Fruit fly (Drosophila melanogaster) whole organism, wandering third instar larva: ENCODE measurements around the gene Spc105R.

Source experiments
- Abd-B ChIP-seq: fragments of >200 bp; optimal IDR thresholded peaks from 2 replicates; lab custom pipeline; 2017; ENCODE audit warnings: missing biosample characterization, missing genetic modification characterization
- CG32264 ChIP-seq: fragments of 200-800 bp; sonication (Bioruptor generic); optimal IDR thresholded peaks from 2 replicates; lab custom pipeline; 2016; ENCODE audit warnings: missing biosample characterization, missing genetic modification characterization
- CG9705 ChIP-seq: fragments of 200-800 bp; sonication (Bioruptor generic); optimal IDR thresholded peaks from 2 replicates; lab custom pipeline; 2018; ENCODE audit warnings: missing biosample characterization, mild to moderate bottlenecking, missing genetic modification characterization
- CrebA ChIP-seq: fragments of 200-800 bp; sonication (Bioruptor generic); optimal IDR thresholded peaks from 2 replicates; lab custom pipeline; 2016; ENCODE audit warnings: missing biosample characterization, mild to moderate bottlenecking, missing genetic modification characterization, borderline replicate concordance
- Dfd ChIP-seq: fragments of >200 bp; optimal IDR thresholded peaks from 2 replicates; lab custom pipeline; 2017; ENCODE audit warnings: missing biosample characterization, missing genetic modification characterization
- Dif ChIP-seq: fragments of 200-275, 200-300 bp; sonication (Bioruptor generic); optimal IDR thresholded peaks from 2 replicates; lab custom pipeline; 2018; ENCODE audit warnings: missing biosample characterization, missing genetic modification characterization; ENCODE audit not compliant: partially characterized antibody
- GATAd ChIP-seq: sonication (Bioruptor generic); optimal IDR thresholded peaks from 2 replicates; lab custom pipeline; 2016; ENCODE audit warnings: missing biosample characterization, missing genetic modification characterization
- HLH106 ChIP-seq: fragments of 200-800 bp; optimal IDR thresholded peaks from 3 replicates; lab custom pipeline; 2019; ENCODE audit warnings: missing biosample characterization, mild to moderate bottlenecking, missing genetic modification characterization, moderate library complexity
- Hnf4 ChIP-seq: fragments of 200-800 bp; sonication (Bioruptor generic); optimal IDR thresholded peaks from 2 replicates; lab custom pipeline; 2016; ENCODE audit warnings: missing biosample characterization, mild to moderate bottlenecking, missing genetic modification characterization
- Hr78 ChIP-seq: fragments of >200 bp; optimal IDR thresholded peaks from 2 replicates; lab custom pipeline; 2017; ENCODE audit warnings: missing biosample characterization, missing genetic modification characterization
- Hr83 ChIP-seq: fragments of 200-300 bp; sonication (Bioruptor generic); optimal IDR thresholded peaks from 2 replicates; lab custom pipeline; 2016; ENCODE audit warnings: missing biosample characterization, mild to moderate bottlenecking, missing genetic modification characterization, moderate library complexity; ENCODE audit not compliant: poor library complexity, severe bottlenecking
- Jra ChIP-seq: sonication (Bioruptor generic); optimal IDR thresholded peaks from 2 replicates; lab custom pipeline; 2016; ENCODE audit warnings: missing biosample characterization, missing genetic modification characterization
- Mio ChIP-seq: sonication (Bioruptor generic); optimal IDR thresholded peaks from 2 replicates; lab custom pipeline; 2016; ENCODE audit warnings: missing biosample characterization, missing genetic modification characterization
- Myc ChIP-seq: fragments of >200 bp; optimal IDR thresholded peaks from 2 replicates; lab custom pipeline; 2017
- N ChIP-seq: fragments of >200 bp; optimal IDR thresholded peaks from 2 replicates; lab custom pipeline; 2018; ENCODE audit warnings: missing biosample characterization, missing external identifiers, missing genetic modification characterization
- OdsH ChIP-seq: fragments of 200-800 bp; sonication (Bioruptor generic); optimal IDR thresholded peaks from 2 replicates; lab custom pipeline; 2016; ENCODE audit warnings: missing biosample characterization, mild to moderate bottlenecking, missing genetic modification characterization
- Rel ChIP-seq, 2 experiments: fragments of 200-800 bp; sonication (Bioruptor generic) in 1 of 2; optimal IDR thresholded peaks; 2 replicates in 1 of 2; 3 replicates in 1 of 2; lab custom pipeline; 2016 to 2019; ENCODE audit warnings: mild to moderate bottlenecking in 2 of 2, missing biosample characterization in 2 of 2, missing genetic modification characterization in 2 of 2, moderate library complexity in 1 of 2
- Sp1 ChIP-seq: fragments of 200-800 bp; sonication (Bioruptor generic); optimal IDR thresholded peaks from 3 replicates; lab custom pipeline; 2019; ENCODE audit warnings: missing biosample characterization, mild to moderate bottlenecking, missing genetic modification characterization, moderate library complexity
- Vsx2 ChIP-seq: fragments of 200-300, 225-300 bp; sonication (Bioruptor generic); optimal IDR thresholded peaks from 2 replicates; lab custom pipeline; 2018; ENCODE audit warnings: missing biosample characterization, missing genetic modification characterization; ENCODE audit not compliant: partially characterized antibody
- br ChIP-seq: fragments of 200-800 bp; sonication (Bioruptor generic); optimal IDR thresholded peaks from 2 replicates; lab custom pipeline; 2016; ENCODE audit warnings: missing biosample characterization, missing genetic modification characterization
- brk ChIP-seq: fragments of 200-800 bp; sonication (Bioruptor generic); optimal IDR thresholded peaks from 2 replicates; lab custom pipeline; 2016; ENCODE audit warnings: missing biosample characterization, mild to moderate bottlenecking, missing genetic modification characterization
- dl ChIP-seq, 2 experiments: fragments of 175-275, 200-275 bp in 1 of 2; fragments of 200-275 bp in 1 of 2; sonication (Bioruptor generic); optimal IDR thresholded peaks; lab custom pipeline; 2018; ENCODE audit warnings: mild to moderate bottlenecking in 2 of 2, missing biosample characterization in 2 of 2, missing genetic modification characterization in 2 of 2, moderate library complexity in 2 of 2; ENCODE audit not compliant: partially characterized antibody in 2 of 2, insufficient read depth in 1 of 2
- dmrt93B ChIP-seq: fragments of 200-800 bp; sonication (Bioruptor generic); optimal IDR thresholded peaks from 2 replicates; lab custom pipeline; 2018; ENCODE audit warnings: missing biosample characterization, mild to moderate bottlenecking, missing genetic modification characterization
- dsf ChIP-seq: sonication (Bioruptor generic); optimal IDR thresholded peaks from 2 replicates; lab custom pipeline; 2016; ENCODE audit warnings: missing biosample characterization, missing genetic modification characterization, borderline replicate concordance
- ey ChIP-seq: fragments of 200-800 bp; sonication (Bioruptor generic); optimal IDR thresholded peaks from 2 replicates; lab custom pipeline; 2016; ENCODE audit warnings: missing biosample characterization, missing genetic modification characterization
- foxo ChIP-seq, 2 experiments: fragments of 200-800 bp; sonication (Bioruptor generic); optimal IDR thresholded peaks; 2 replicates in 1 of 2; 3 replicates in 1 of 2; lab custom pipeline; 2016 to 2017; ENCODE audit warnings: missing biosample characterization in 2 of 2, missing genetic modification characterization in 2 of 2
- fru ChIP-seq: fragments of 200-800 bp; sonication (Bioruptor generic); optimal IDR thresholded peaks from 3 replicates; lab custom pipeline; 2016; ENCODE audit warnings: missing biosample characterization, mild to moderate bottlenecking, missing genetic modification characterization
- h ChIP-seq: fragments of 200-800 bp; sonication (Bioruptor generic); optimal IDR thresholded peaks from 3 replicates; lab custom pipeline; 2016; ENCODE audit warnings: missing biosample characterization, mild to moderate bottlenecking, missing genetic modification characterization
- jim ChIP-seq: fragments of 175-275, 200-325 bp; sonication (Bioruptor generic); optimal IDR thresholded peaks from 2 replicates; lab custom pipeline; 2016; ENCODE audit warnings: missing biosample characterization, mild to moderate bottlenecking, missing genetic modification characterization
- lola ChIP-seq: fragments of >200 bp; optimal IDR thresholded peaks from 2 replicates; lab custom pipeline; 2017; ENCODE audit warnings: missing biosample characterization, missing genetic modification characterization
- pan ChIP-seq: fragments of >200 bp; optimal IDR thresholded peaks from 2 replicates; lab custom pipeline; 2017
- psq ChIP-seq: fragments of 200-800 bp; sonication (Bioruptor generic); optimal IDR thresholded peaks from 3 replicates; lab custom pipeline; 2017; ENCODE audit warnings: missing biosample characterization, mild to moderate bottlenecking, missing genetic modification characterization, moderate library complexity
- rgr ChIP-seq: fragments of 200-800 bp; sonication (Bioruptor generic); optimal IDR thresholded peaks from 3 replicates; lab custom pipeline; 2016; ENCODE audit warnings: missing biosample characterization, mild to moderate bottlenecking, missing genetic modification characterization
- sage ChIP-seq: fragments of 200-800 bp; sonication (Bioruptor generic); optimal IDR thresholded peaks from 2 replicates; lab custom pipeline; 2016; ENCODE audit warnings: missing biosample characterization, mild to moderate bottlenecking, missing genetic modification characterization
- sv ChIP-seq: fragments of 200-800 bp; sonication (Bioruptor generic); optimal IDR thresholded peaks from 3 replicates; lab custom pipeline; 2016; ENCODE audit warnings: missing biosample characterization, missing genetic modification characterization
- tai ChIP-seq: sonication (Bioruptor generic); optimal IDR thresholded peaks from 2 replicates; lab custom pipeline; 2016; ENCODE audit warnings: missing biosample characterization, missing genetic modification characterization
- usp ChIP-seq: fragments of >200 bp; optimal IDR thresholded peaks from 2 replicates; lab custom pipeline; 2017; ENCODE audit warnings: missing biosample characterization, missing genetic modification characterization
- woc ChIP-seq: sonication (Bioruptor generic); optimal IDR thresholded peaks from 2 replicates; lab custom pipeline; 2016; ENCODE audit warnings: missing biosample characterization, mild to moderate bottlenecking, missing genetic modification characterization

The Spc105R gene

DNA sequence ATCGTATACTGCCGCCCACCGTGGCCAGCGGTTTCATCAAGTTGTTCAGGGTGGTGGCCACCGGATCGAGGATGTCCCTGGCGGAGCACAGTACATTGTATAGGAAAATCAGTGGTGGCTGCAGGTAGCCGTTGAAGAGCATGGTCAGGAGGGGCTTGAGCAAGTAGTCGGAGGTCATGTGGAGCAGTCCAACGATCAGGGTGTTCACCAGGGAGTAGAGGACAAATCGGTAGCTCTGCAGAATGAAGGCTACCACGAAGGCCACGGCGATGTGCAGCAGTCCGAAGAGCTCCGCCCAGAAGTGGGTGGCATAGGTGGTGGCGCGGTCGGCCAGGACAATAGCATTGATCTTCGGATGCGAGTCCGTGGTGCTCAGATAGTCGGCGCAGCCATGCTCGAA, 2.8 kb upstream of the Spc105R start:
- TF ChIP-seq foxo (GFP tag; optimal IDR thresholded peaks at IDR 0.05; lab: Kevin White, UChicago) (no peak), psq (GFP tag; lab: Kevin White, UChicago) (no peak), OdsH (no peak), Dif (GFP tag; lab: Kevin White, UChicago) (no peak), CrebA (GFP tag; lab: Kevin White, UChicago) (no peak), dmrt93B (GFP tag; lab: Kevin White, UChicago) (no peak), Vsx2 (GFP tag; lab: Kevin White, UChicago) (no peak), usp (GFP tag; lab: Kevin White, UChicago) (no peak), HLH106 (tag; lab: Kevin White, UChicago) (no peak), pan (lab: Kevin White, UChicago) (no peak), dsf (GFP tag; lab: Kevin White, UChicago) (no peak)

DNA sequence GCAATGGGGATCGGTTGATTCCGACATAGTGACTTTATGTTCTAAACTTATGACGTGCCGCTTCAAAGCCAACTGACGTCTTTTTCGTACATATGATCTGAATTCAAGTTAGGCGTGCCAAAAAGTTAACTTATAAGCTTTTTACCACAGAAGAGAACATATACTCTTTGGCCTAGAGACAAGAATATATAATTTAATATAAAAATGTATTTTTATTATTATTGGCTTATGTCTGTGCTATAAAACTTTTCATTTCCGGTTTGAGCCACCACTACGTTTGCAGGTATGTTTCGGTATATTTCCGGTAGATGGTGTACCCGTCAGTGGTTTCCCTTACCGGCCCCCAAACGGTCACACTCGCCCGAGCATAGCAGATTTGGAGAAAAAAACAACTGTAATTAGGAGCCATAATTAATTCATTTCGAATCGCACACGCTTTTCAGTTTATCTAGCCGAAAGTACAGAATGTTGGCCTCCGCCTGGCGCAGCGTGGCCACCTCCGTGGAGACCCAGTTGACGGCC, 1.8 kb upstream of the Spc105R start, which contains the start of the genes CG3698 and tzn:
CG3698 (minus strand) TSS at position 51 of the 522 bp plus-strand sequence.
tzn (plus strand) TSS at position 321 of the 522 bp plus-strand sequence.
- no peak for TF ChIP-seq pan (lab: Kevin White, UChicago)
- peak; percentile 94 for TF ChIP-seq rgr
- TF ChIP-seq brk (GFP tag; lab: Kevin White, UChicago) = no peak
- no peak for TF ChIP-seq Abd-B (GFP tag; lab: Kevin White, UChicago)
- TF ChIP-seq N (GFP tag; lab: Kevin White, UChicago) = no peak
- TF ChIP-seq CG9705 = peak; percentile 95
- TF ChIP-seq woc = no peak
- TF ChIP-seq lola (GFP tag; lab: Kevin White, UChicago) = no peak
- TF ChIP-seq foxo (GFP tag; optimal IDR thresholded peaks at IDR 0.05; lab: Kevin White, UChicago) = no peak
- TF ChIP-seq tai (GFP tag; lab: Kevin White, UChicago) = no peak
- no peak for TF ChIP-seq ey (GFP tag; lab: Kevin White, UChicago)
- no peak for TF ChIP-seq Hr78
- no peak for TF ChIP-seq Dfd (GFP tag; lab: Kevin White, UChicago)
- TF ChIP-seq Rel (GFP tag; optimal IDR thresholded peaks at IDR 0.05; lab: Kevin White, UChicago) = peak; percentile 17
- peak; percentile 85 for TF ChIP-seq Rel (tag; optimal IDR thresholded peaks at IDR 0.05; lab: Kevin White, UChicago)
- TF ChIP-seq HLH106 (tag; lab: Kevin White, UChicago) = peak; percentile 85
- TF ChIP-seq Hr83 = peak; percentile 95
- no peak for TF ChIP-seq Mio
- TF ChIP-seq CG32264 (GFP tag; lab: Kevin White, UChicago) = no peak
- TF ChIP-seq dmrt93B (GFP tag; lab: Kevin White, UChicago) = peak; percentile 97
- TF ChIP-seq Myc (lab: Kevin White, UChicago) = peak; percentile 43
- no peak for TF ChIP-seq jim (GFP tag; lab: Kevin White, UChicago)
- TF ChIP-seq CrebA (GFP tag; lab: Kevin White, UChicago) = no peak
- no peak for TF ChIP-seq Dif (GFP tag; lab: Kevin White, UChicago)
- no peak for TF ChIP-seq sage
- TF ChIP-seq dl (GFP tag; optimal IDR thresholded peaks at IDR 0.05; lab: Kevin White, UChicago; ENCODE audit: insufficient read depth in 1 of 2, partially characterized antibody in 2 of 2) = no peak
- TF ChIP-seq h = no peak
- TF ChIP-seq br (GFP tag; lab: Kevin White, UChicago) = no peak
- no peak for TF ChIP-seq Jra (GFP tag; lab: Kevin White, UChicago)
- peak; percentile 83 for TF ChIP-seq OdsH
- TF ChIP-seq Sp1 (GFP tag; lab: Kevin White, UChicago) = peak; percentile 85
- peak; percentile 70 for TF ChIP-seq psq (GFP tag; lab: Kevin White, UChicago)
- peak; percentile 78 for TF ChIP-seq sv
- no peak for TF ChIP-seq dsf (GFP tag; lab: Kevin White, UChicago)
- TF ChIP-seq Vsx2 (GFP tag; lab: Kevin White, UChicago) = no peak
- TF ChIP-seq Hnf4 (GFP tag; lab: Kevin White, UChicago) = no peak
- no peak for TF ChIP-seq GATAd
- no peak for TF ChIP-seq fru (GFP tag; lab: Kevin White, UChicago)
- no peak for TF ChIP-seq usp (GFP tag; lab: Kevin White, UChicago)
